Fruit fly (Drosophila melanogaster) whole organism, embryonic: ENCODE data around the gene CG17816.

Experiments
- CG10431 ChIP-seq: fragments of 200-800 bp; sonication (Bioruptor generic); optimal IDR thresholded peaks from 3 replicates; lab custom pipeline; 2018; ENCODE audit warnings: missing biosample characterization, mild to moderate bottlenecking, missing genetic modification characterization
- CG14965 ChIP-seq: fragments of 200-800 bp; sonication (Bioruptor generic); optimal IDR thresholded peaks from 2 replicates; lab custom pipeline; 2016; ENCODE audit warnings: missing biosample characterization, missing genetic modification characterization, borderline replicate concordance
- CG16779 ChIP-seq: fragments of 200-800 bp; sonication (Bioruptor generic); IDR thresholded peaks from 2 replicates; pipeline ENCODE4 v1.3.6; 2022; ENCODE audit warnings: missing biosample characterization, missing genetic modification characterization
- CG17612 ChIP-seq: fragments of 200-800 bp; sonication (Bioruptor generic); IDR thresholded peaks from 2 replicates; pipeline ENCODE4 v1.3.6; 2022; ENCODE audit warnings: missing biosample characterization, missing genetic modification characterization
- CG18764 ChIP-seq: fragments of 200-800 bp; sonication (Bioruptor generic); optimal IDR thresholded peaks from 3 replicates; lab custom pipeline; 2016; ENCODE audit warnings: missing biosample characterization, missing genetic modification characterization
- CG30403 ChIP-seq: fragments of 200-800 bp; sonication (Bioruptor generic); optimal IDR thresholded peaks from 3 replicates; lab custom pipeline; 2016; ENCODE audit warnings: missing biosample characterization, missing genetic modification characterization
- CG3726 ChIP-seq: fragments of 200-800 bp; sonication (Bioruptor generic); IDR thresholded peaks from 3 replicates; pipeline ENCODE4, ENCODE4 v1.3.6; 2022; ENCODE audit warnings: missing biosample characterization, missing genetic modification characterization
- CG7372 ChIP-seq: fragments of 200-800 bp; sonication (Bioruptor generic); IDR thresholded peaks from 2 replicates; pipeline ENCODE4 v1.3.6; 2022; ENCODE audit warnings: missing biosample characterization, missing genetic modification characterization
- CG7839 ChIP-seq: fragments of 200-800 bp; sonication (Bioruptor generic); optimal IDR thresholded peaks from 3 replicates; lab custom pipeline; 2018; ENCODE audit warnings: missing biosample characterization, mild to moderate bottlenecking, missing genetic modification characterization, moderate library complexity
- CG8089 ChIP-seq: fragments of 200-800 bp; sonication (Bioruptor generic); optimal IDR thresholded peaks from 3 replicates; lab custom pipeline; 2016; ENCODE audit warnings: missing biosample characterization, missing genetic modification characterization
- CG8281 ChIP-seq: fragments of 200-800 bp; sonication (Bioruptor generic); optimal IDR thresholded peaks from 2 replicates; lab custom pipeline; 2018; ENCODE audit warnings: missing biosample characterization, mild to moderate bottlenecking, missing genetic modification characterization, moderate library complexity
- CG9609 ChIP-seq: fragments of 200-800 bp; sonication (Bioruptor generic); optimal IDR thresholded peaks from 3 replicates; lab custom pipeline; 2016; ENCODE audit warnings: missing biosample characterization, missing genetic modification characterization
- CG9876 ChIP-seq: fragments of 200-800 bp; sonication (Bioruptor generic); optimal IDR thresholded peaks from 2 replicates; lab custom pipeline; 2016; ENCODE audit warnings: missing biosample characterization, missing genetic modification characterization
- CoRest ChIP-seq: fragments of 200-800 bp; sonication (Bioruptor generic); optimal IDR thresholded peaks from 3 replicates; lab custom pipeline; 2018; ENCODE audit warnings: missing biosample characterization, mild to moderate bottlenecking, missing genetic modification characterization, moderate library complexity
- D19A ChIP-seq: fragments of 200-800 bp; optimal IDR thresholded peaks from 3 replicates; lab custom pipeline; 2019; ENCODE audit warnings: missing biosample characterization, mild to moderate bottlenecking, missing genetic modification characterization, moderate library complexity
- Doc2 ChIP-seq: fragments of 200-800 bp; sonication (Bioruptor generic); IDR thresholded peaks from 2 replicates; pipeline ENCODE4 v1.3.6; 2022; ENCODE audit warnings: missing biosample characterization, missing genetic modification characterization
- Drgx ChIP-seq: fragments of 200-800 bp; sonication (Bioruptor generic); IDR thresholded peaks from 2 replicates; pipeline ENCODE4 v1.3.6; 2022; ENCODE audit warnings: missing biosample characterization, missing genetic modification characterization
- Ets97D ChIP-seq: fragments of 200-800 bp; sonication (Bioruptor generic); optimal IDR thresholded peaks from 3 replicates; lab custom pipeline; 2016; ENCODE audit warnings: missing biosample characterization, missing genetic modification characterization
- HLH3B ChIP-seq: fragments of 200-800 bp; sonication (Bioruptor generic); IDR thresholded peaks from 2 replicates; pipeline ENCODE4 v1.3.6; 2022; ENCODE audit warnings: missing biosample characterization, missing genetic modification characterization
- HLH4C ChIP-seq: fragments of 200-800 bp; sonication (Bioruptor generic); IDR thresholded peaks from 3 replicates; pipeline ENCODE4 v1.3.6; 2022; ENCODE audit warnings: missing biosample characterization, missing genetic modification characterization; ENCODE audit not compliant: partially characterized antibody
- Hr78 ChIP-seq, 2 experiments: fragments of 200-800 bp in 1 of 2; fragments of >200 bp in 1 of 2; sonication (Bioruptor generic) in 1 of 2; optimal IDR thresholded peaks; 2 replicates each; lab custom pipeline; 2017 to 2019; ENCODE audit warnings: missing biosample characterization in 2 of 2, missing genetic modification characterization in 2 of 2, mild to moderate bottlenecking in 1 of 2, moderate library complexity in 1 of 2
- NFAT ChIP-seq: fragments of 200-800 bp; sonication (Bioruptor generic); IDR thresholded peaks from 2 replicates; pipeline ENCODE4 v1.3.6; 2022; ENCODE audit warnings: missing biosample characterization, missing genetic modification characterization
- NfI ChIP-seq: fragments of 200-800 bp; sonication (Bioruptor generic); optimal IDR thresholded peaks from 3 replicates; lab custom pipeline; 2018; ENCODE audit warnings: missing biosample characterization, mild to moderate bottlenecking, missing genetic modification characterization, moderate library complexity
- Opbp ChIP-seq: fragments of 200-800 bp; sonication (Bioruptor generic); IDR thresholded peaks from 3 replicates; pipeline ENCODE4 v1.3.6; 2022; ENCODE audit warnings: missing biosample characterization, missing genetic modification characterization; ENCODE audit not compliant: partially characterized antibody
- Rfx ChIP-seq: fragments of 200-800 bp; sonication (Bioruptor generic); IDR thresholded peaks from 2 replicates; pipeline ENCODE4 v1.3.6; 2022; ENCODE audit warnings: missing biosample characterization, missing genetic modification characterization
- Six4 ChIP-seq: fragments of 200-800 bp; sonication (Bioruptor generic); optimal IDR thresholded peaks from 2 replicates; lab custom pipeline; 2016; ENCODE audit warnings: missing biosample characterization, missing genetic modification characterization
- abd-A ChIP-seq: fragments of 200-800 bp; sonication (Bioruptor generic); optimal IDR thresholded peaks from 3 replicates; lab custom pipeline; 2019; ENCODE audit warnings: missing biosample characterization, mild to moderate bottlenecking, missing genetic modification characterization, moderate library complexity
- az2 ChIP-seq: fragments of 200-800 bp; sonication (Bioruptor generic); optimal IDR thresholded peaks from 3 replicates; lab custom pipeline; 2016; ENCODE audit warnings: missing biosample characterization, missing genetic modification characterization
- bab2 ChIP-seq: fragments of 200-800 bp; sonication (Bioruptor generic); optimal IDR thresholded peaks from 2 replicates; lab custom pipeline; 2016; ENCODE audit warnings: missing biosample characterization, missing genetic modification characterization
- chn ChIP-seq: fragments of 200-800 bp; sonication (Bioruptor generic); optimal IDR thresholded peaks from 2 replicates; lab custom pipeline; 2016; ENCODE audit warnings: missing biosample characterization, missing genetic modification characterization
- danr ChIP-seq: fragments of 200-800 bp; sonication (Bioruptor generic); IDR thresholded peaks from 2 replicates; pipeline ENCODE4 v1.3.6; 2022; ENCODE audit warnings: missing biosample characterization, missing genetic modification characterization
- disco-r ChIP-seq: fragments of 200-800 bp; sonication (Bioruptor generic); optimal IDR thresholded peaks from 2 replicates; lab custom pipeline; 2016; ENCODE audit warnings: missing biosample characterization, missing genetic modification characterization
- dysf ChIP-seq: fragments of 200-800 bp; sonication (Bioruptor generic); IDR thresholded peaks from 3 replicates; pipeline ENCODE4 v1.3.6; 2022; ENCODE audit warnings: missing biosample characterization, missing genetic modification characterization
- emc ChIP-seq: fragments of 200-800 bp; sonication (Bioruptor generic); optimal IDR thresholded peaks from 2 replicates; lab custom pipeline; 2016; ENCODE audit warnings: missing biosample characterization, missing genetic modification characterization
- ewg ChIP-seq: fragments of 200-800 bp; sonication (Bioruptor generic); optimal IDR thresholded peaks from 3 replicates; lab custom pipeline; 2017; ENCODE audit warnings: mild to moderate bottlenecking, missing biosample characterization, missing genetic modification reagents, missing genetic modification characterization
- gro ChIP-seq: fragments of 200-800 bp; sonication (Bioruptor generic); optimal IDR thresholded peaks from 2 replicates; lab custom pipeline; 2016; ENCODE audit warnings: missing biosample characterization, missing genetic modification characterization
- hth ChIP-seq: fragments of >200 bp; optimal IDR thresholded peaks from 2 replicates; lab custom pipeline; 2017; ENCODE audit warnings: inconsistent platforms
- jumu ChIP-seq: fragments of 200-800 bp; sonication (Bioruptor generic); optimal IDR thresholded peaks from 3 replicates; lab custom pipeline; 2016; ENCODE audit warnings: missing biosample characterization, missing genetic modification characterization
- kni ChIP-seq: fragments of 200-800 bp; sonication (Bioruptor generic); optimal IDR thresholded peaks from 3 replicates; lab custom pipeline; 2017; ENCODE audit warnings: mild to moderate bottlenecking, missing biosample characterization, missing genetic modification reagents, missing genetic modification characterization
- lab ChIP-seq: fragments of 200-800 bp; sonication (Bioruptor generic); optimal IDR thresholded peaks from 3 replicates; lab custom pipeline; 2017; ENCODE audit warnings: missing biosample characterization, missing genetic modification characterization, mild to moderate bottlenecking, moderate library complexity, missing genetic modification reagents
- lmd ChIP-seq: fragments of 200-800 bp; sonication (Bioruptor generic); IDR thresholded peaks from 2 replicates; pipeline ENCODE4 v1.3.6; 2022; ENCODE audit warnings: missing biosample characterization, missing genetic modification characterization
- luna ChIP-seq: fragments of 200-800 bp; sonication (Bioruptor generic); optimal IDR thresholded peaks from 2 replicates; lab custom pipeline; 2016; ENCODE audit warnings: missing biosample characterization, missing genetic modification characterization
- nom ChIP-seq: fragments of 200-800 bp; sonication (Bioruptor generic); optimal IDR thresholded peaks from 2 replicates; lab custom pipeline; 2017; ENCODE audit warnings: missing biosample characterization, missing genetic modification characterization, mild to moderate bottlenecking, moderate library complexity, missing genetic modification reagents
- org-1 ChIP-seq: fragments of 200-800 bp; sonication (Bioruptor generic); optimal IDR thresholded peaks from 2 replicates; lab custom pipeline; 2017; ENCODE audit warnings: missing biosample characterization, missing genetic modification characterization
- pho ChIP-seq: fragments of 200-800 bp; sonication (Bioruptor generic); optimal IDR thresholded peaks from 2 replicates; lab custom pipeline; 2016; ENCODE audit warnings: missing biosample characterization, missing genetic modification characterization
- ranshi ChIP-seq: fragments of 200-800 bp; sonication (Bioruptor generic); IDR thresholded peaks from 2 replicates; pipeline ENCODE4 v1.3.6; 2022; ENCODE audit warnings: missing biosample characterization, missing genetic modification characterization
- sens ChIP-seq: fragments of 200-800 bp; sonication (Bioruptor generic); peaks from one replicate; lab custom pipeline; 2016; ENCODE audit warnings: missing biosample characterization, missing genetic modification characterization
- slou ChIP-seq: fragments of 200-800 bp; sonication (Bioruptor generic); optimal IDR thresholded peaks from 3 replicates; lab custom pipeline; 2016; ENCODE audit warnings: missing biosample characterization, missing genetic modification characterization
- unc-4 ChIP-seq: fragments of 200-800 bp; sonication (Bioruptor generic); IDR thresholded peaks from 2 replicates; pipeline ENCODE4 v1.3.6; 2022; ENCODE audit warnings: missing biosample characterization, missing genetic modification characterization; ENCODE audit not compliant: partially characterized antibody
- wdn ChIP-seq: fragments of 200-800 bp; sonication (Bioruptor generic); IDR thresholded peaks from 2 replicates; pipeline ENCODE4 v1.3.6; 2022; ENCODE audit warnings: missing biosample characterization, missing genetic modification characterization
- zen ChIP-seq: fragments of 200-800 bp; sonication (Bioruptor generic); optimal IDR thresholded peaks from 3 replicates; lab custom pipeline; 2018; ENCODE audit warnings: missing biosample characterization, mild to moderate bottlenecking, missing genetic modification characterization, moderate library complexity
- zf30C ChIP-seq: fragments of 200-800 bp; sonication (Bioruptor generic); optimal IDR thresholded peaks from 3 replicates; lab custom pipeline; 2018; ENCODE audit warnings: missing biosample characterization, mild to moderate bottlenecking, missing genetic modification characterization

Gene CG17816

DNA sequence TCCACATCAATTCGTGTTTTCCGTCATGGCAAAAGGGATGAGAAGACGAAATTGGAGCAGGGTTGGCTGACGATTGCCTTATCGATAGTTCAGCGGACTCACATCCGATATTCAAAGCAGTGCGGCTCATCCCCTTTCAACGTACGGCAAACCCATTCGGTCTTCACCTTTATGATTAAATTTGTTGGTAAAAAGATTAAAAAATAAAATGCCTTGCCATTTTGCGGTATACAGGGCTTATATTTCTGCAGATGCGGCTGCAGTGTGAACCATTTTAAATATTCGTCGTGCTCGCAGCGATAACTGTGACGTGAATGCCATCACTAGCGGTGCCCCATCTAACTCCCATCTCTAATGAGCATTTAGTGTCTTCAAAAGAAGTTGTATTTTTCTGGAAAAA lies 20.8 kb upstream of the CG17816 start, which contains the start of the genes Taf7 and EMC1 (continued):
- TF ChIP-seq disco-r (no peak), sens (GFP tag; lab: Kevin White, UChicago) (no peak), CG7372 (no peak), emc (GFP tag; lab: Kevin White, UChicago) (peak; percentile 17), CG8089 (peak; percentile 24), CG14965 (no peak), Doc2 (GFP tag; lab: Robert Waterston, UW) (no peak), CG3726 (GFP tag; lab: Robert Waterston, UW) (no peak), slou (GFP tag; lab: Kevin White, UChicago) (peak; percentile 44), NfI (GFP tag; lab: Kevin White, UChicago) (no peak), az2 (GFP tag; lab: Kevin White, UChicago) (peak; percentile 23), chn (GFP tag; lab: Kevin White, UChicago) (peak; percentile 27), CG18764 (GFP tag; lab: Kevin White, UChicago) (peak; percentile 19), pho (GFP tag; lab: Kevin White, UChicago) (peak; percentile 64), luna (GFP tag; lab: Kevin White, UChicago) (peak; percentile 13), bab2 (GFP tag; lab: Kevin White, UChicago) (peak; percentile 38), CoRest (tag; lab: Kevin White, UChicago) (peak; percentile 72), Opbp (GFP tag; lab: Robert Waterston, UW) (peak; percentile 83), zf30C (no peak), hth (no peak), CG8281 (tag; lab: Kevin White, UChicago) (no peak), gro (GFP tag; lab: Kevin White, UChicago) (peak; percentile 32), unc-4 (GFP tag; lab: Robert Waterston, UW) (peak; percentile 94), nom (GFP tag; lab: Kevin White, UChicago) (no peak), zen (tag; lab: Kevin White, UChicago) (peak; percentile 47), wdn (GFP tag; lab: Robert Waterston, UW) (no peak), CG10431 (GFP tag; lab: Kevin White, UChicago) (no peak), HLH3B (GFP tag; lab: Robert Waterston, UW) (no peak), jumu (GFP tag; lab: Kevin White, UChicago) (peak; percentile 64), danr (no peak), CG9609 (peak; percentile 37), lab (GFP tag; lab: Kevin White, UChicago) (no peak), lmd (GFP tag; lab: Robert Waterston, UW) (peak; percentile 42), Six4 (GFP tag; lab: Kevin White, UChicago) (no peak), Hr78 (GFP tag; optimal IDR thresholded peaks at IDR 0.05; lab: Kevin White, UChicago) (no peak), dysf (GFP tag; lab: Robert Waterston, UW) (no peak), Drgx (GFP tag; lab: Robert Waterston, UW) (no peak), ranshi (GFP tag; lab: Robert Waterston, UW) (no peak; the same call in 1 of the 2 replicates), CG17612 (no peak), abd-A (tag; lab: Kevin White, UChicago) (no peak), NFAT (GFP tag; lab: Robert Waterston, UW) (no peak), org-1 (GFP tag; lab: Kevin White, UChicago) (no peak), CG9876 (peak; percentile 50), Rfx (peak; percentile 48; the same call in 1 of the 2 replicates), CG30403 (GFP tag; lab: Kevin White, UChicago) (peak; percentile 68), CG7839 (tag; lab: Kevin White, UChicago) (no peak), ewg (GFP tag; lab: Kevin White, UChicago) (no peak), D19A (tag; lab: Kevin White, UChicago) (no peak), CG16779 (GFP tag; lab: Robert Waterston, UW) (no peak), Ets97D (GFP tag; lab: Kevin White, UChicago) (peak; percentile 65), kni (peak; percentile 99), HLH4C (GFP tag; lab: Robert Waterston, UW) (peak; percentile 92)
